Fruit fly (Drosophila melanogaster): ENCODE data around the gene CG9519.

CG9519 gene

DNA sequence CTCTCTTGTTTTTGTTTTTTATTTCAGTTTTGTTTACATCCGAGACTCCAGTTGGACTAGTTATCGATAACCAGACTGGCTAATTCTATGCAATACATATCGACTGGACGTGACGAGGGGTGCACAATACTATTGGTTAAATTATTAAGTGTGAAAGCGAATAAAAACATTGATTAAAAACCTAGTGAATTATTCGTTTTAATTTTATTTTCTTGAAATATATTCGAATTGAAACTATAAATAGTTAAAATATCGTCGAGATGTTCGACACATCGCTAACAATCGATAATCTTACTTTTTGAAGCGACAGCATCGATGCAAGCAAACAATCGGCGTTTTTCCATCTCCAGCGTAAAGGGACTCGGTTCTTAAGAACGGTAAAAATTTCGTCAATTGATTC is 17.1 kb downstream of the CG9519 start, which contains the start of the genes CG32590 and Flo2 (continued):
- TF ChIP-seq CG43689 (GFP tag; IDR thresholded peaks at IDR 0.05) (peak; percentile 57), CG17568 (GFP tag; optimal IDR thresholded peaks at IDR 0.05) (no peak), CG10543 (GFP tag; optimal IDR thresholded peaks at IDR 0.05) (peak; percentile 13), Max (GFP tag; optimal IDR thresholded peaks at IDR 0.05) (peak; percentile 55), Eip74EF (GFP tag; optimal IDR thresholded peaks at IDR 0.05) (peak in 1 of 2 experiments; percentile 27), CG5953 (GFP tag; IDR thresholded peaks at IDR 0.05) (peak; percentile 41; the same call in 1 of the 2 replicates), CG3163 (GFP tag; optimal IDR thresholded peaks at IDR 0.05) (no peak), CG10565 (GFP tag; optimal IDR thresholded peaks at IDR 0.05) (no peak), Dad (GFP tag; optimal IDR thresholded peaks at IDR 0.05) (peak; percentile 43), repo (GFP tag; optimal IDR thresholded peaks at IDR 0.05) (peak; percentile 63), CG7839 (tag; optimal IDR thresholded peaks at IDR 0.05) (peak; percentile 61), CG11247 (GFP tag; IDR thresholded peaks at IDR 0.05) (peak; percentile 81), abd-A (tag; optimal IDR thresholded peaks at IDR 0.05) (no peak), Deaf1 (tag; optimal IDR thresholded peaks at IDR 0.05) (peak; percentile 52), Gug (GFP tag; IDR thresholded peaks at IDR 0.05) (peak; percentile 73), CG6813 (GFP tag; optimal IDR thresholded peaks at IDR 0.05) (no peak), her (GFP tag; optimal IDR thresholded peaks at IDR 0.05) (peak; percentile 17), Meics (GFP tag; optimal IDR thresholded peaks at IDR 0.05) (peak; percentile 51), pum (GFP tag; optimal IDR thresholded peaks at IDR 0.05) (peak; percentile 74), aop (GFP tag; IDR thresholded peaks at IDR 0.05) (0 out of 2 replicates have a peak, but pooled peaks have one; percentile 9), danr (GFP tag; IDR thresholded peaks at IDR 0.05) (peak; percentile 69), CG11085 (GFP tag; IDR thresholded peaks at IDR 0.05) (peak; percentile 71), zf30C (GFP tag; optimal IDR thresholded peaks at IDR 0.05) (no peak), Mrtf (GFP tag; IDR thresholded peaks at IDR 0.05) (0 out of 3 replicates have a peak, but pooled peaks have one; percentile 34), CG10366 (GFP tag; IDR thresholded peaks at IDR 0.05) (peak; percentile 69), CG16779 (GFP tag; IDR thresholded peaks at IDR 0.05) (no peak), eyg (GFP tag; optimal IDR thresholded peaks at IDR 0.05) (no peak), fd102C (GFP tag; optimal IDR thresholded peaks at IDR 0.05) (no peak), CG12071 (GFP tag; optimal IDR thresholded peaks at IDR 0.05) (peak; percentile 6), CG11093 (GFP tag; IDR thresholded peaks at IDR 0.05) (peak; percentile 52; the same call in 1 of the 3 replicates), Dbx (GFP tag; IDR thresholded peaks at IDR 0.05) (peak; percentile 94), Sry-δ (GFP tag; optimal IDR thresholded peaks at IDR 0.05) (peak; percentile 94), sima (GFP tag; optimal IDR thresholded peaks at IDR 0.05) (no peak), CG31388 (GFP tag; optimal IDR thresholded peaks at IDR 0.05) (no peak), CG34422 (GFP tag; IDR thresholded peaks at IDR 0.05) (peak; percentile 88), jing (GFP tag; optimal IDR thresholded peaks at IDR 0.05) (no peak), E2f1 (GFP tag; IDR thresholded peaks at IDR 0.05) (peak; percentile 76), CG18011 (GFP tag; optimal IDR thresholded peaks at IDR 0.05) (peak; percentile 64), tup (GFP tag; optimal IDR thresholded peaks at IDR 0.05) (peak; percentile 55), klu (GFP tag; IDR thresholded peaks at IDR 0.05) (peak; percentile 63; the same call in 1 of the 2 replicates), Hey (tag; optimal IDR thresholded peaks at IDR 0.05) (no peak), gcm2 (GFP tag; optimal IDR thresholded peaks at IDR 0.05) (no peak), MTF-1 (GFP tag; optimal IDR thresholded peaks at IDR 0.05; ENCODE audit: borderline replicate concordance) (no peak), ATbp (GFP tag; optimal IDR thresholded peaks at IDR 0.05) (no peak), CG8089 (GFP tag; optimal IDR thresholded peaks at IDR 0.05) (peak; percentile 21), nom (GFP tag; optimal IDR thresholded peaks at IDR 0.05) (no peak), bsh (GFP tag; optimal IDR thresholded peaks at IDR 0.05) (peak in 1 of 2 experiments; percentile 76), PHDP (tag; optimal IDR thresholded peaks at IDR 0.05) (peak; percentile 60), CG15011 (GFP tag; optimal IDR thresholded peaks at IDR 0.05) (no peak), CG6683 (GFP tag; optimal IDR thresholded peaks at IDR 0.05) (peak; percentile 25)

Measured in whole organism, embryonic.